Worm (Caenorhabditis elegans) whole organism, young adult: Measurements from ENCODE around the gene srxa-18.

Experiments used
- D2030.7 ChIP-seq: fragments of 200-800 bp; sonication (Bioruptor generic); IDR thresholded peaks from 2 replicates; pipeline ENCODE4 v1.3.6; 2022; ENCODE audit warnings: missing genetic modification reagents, missing genetic modification characterization, missing compliant biosample characterization
- F37B4.10 ChIP-seq: fragments of 200-800 bp; sonication (Bioruptor generic); IDR thresholded peaks from 2 replicates; pipeline ENCODE4 v1.3.6; 2022; ENCODE audit warnings: missing genetic modification characterization, missing compliant biosample characterization
- F49E8.2 ChIP-seq: sonication (generic microtip); optimal IDR thresholded peaks from 3 replicates; lab custom pipeline; 2017; ENCODE audit warnings: missing genetic modification characterization, mild to moderate bottlenecking, missing compliant biosample characterization, antibody characterized with exemption, moderate library complexity; ENCODE audit not compliant: insufficient read depth
- F55B11.4 ChIP-seq: sonication (generic microtip); optimal IDR thresholded peaks from 2 replicates; lab custom pipeline; 2016; ENCODE audit warnings: missing compliant biosample characterization, missing genetic modification characterization, borderline replicate concordance; ENCODE audit not compliant: insufficient read depth
- K11D2.4 ChIP-seq: fragments of 200-800 bp; sonication (Bioruptor generic); IDR thresholded peaks from 2 replicates; pipeline ENCODE4 v1.3.6; 2022; ENCODE audit warnings: missing genetic modification reagents, missing genetic modification characterization, missing compliant biosample characterization
- ZK185.1 ChIP-seq: sonication (generic microtip); optimal IDR thresholded peaks from 2 replicates; lab custom pipeline; 2016; ENCODE audit warnings: mild to moderate bottlenecking, missing genetic modification characterization, missing compliant biosample characterization; ENCODE audit not compliant: poor library complexity, severe bottlenecking
- ekl-4 ChIP-seq: fragments of 200-800 bp; sonication (Bioruptor generic); IDR thresholded peaks from 2 replicates; pipeline ENCODE4 v1.3.6; 2022; ENCODE audit warnings: missing genetic modification reagents, missing genetic modification characterization, missing compliant biosample characterization
- lag-1 ChIP-seq: fragments of 200-800 bp; sonication (Bioruptor generic); IDR thresholded peaks from 2 replicates; pipeline ENCODE4 v1.3.6; 2022; ENCODE audit warnings: missing genetic modification reagents, missing genetic modification characterization, missing compliant biosample characterization
- mcd-1 ChIP-seq: fragments of 200-800 bp; sonication (Bioruptor generic); IDR thresholded peaks from 2 replicates; pipeline ENCODE4 v1.3.6; 2022; ENCODE audit warnings: missing genetic modification reagents, missing genetic modification characterization, missing compliant biosample characterization
- snpc-1.3 ChIP-seq: sonication (generic microtip); optimal IDR thresholded peaks from 2 replicates; lab custom pipeline; 2017; ENCODE audit warnings: missing genetic modification characterization, mild to moderate bottlenecking, missing compliant biosample characterization, antibody characterized with exemption, moderate library complexity, missing genotype, missing genetic modification reagents; ENCODE audit not compliant: insufficient read depth
- snpc-4 ChIP-seq, 5 experiments: fragments of 150-350 bp in 1 of 5; sonication (generic microtip) in 4 of 5; optimal IDR thresholded peaks; 2 replicates each; lab custom pipeline; 2014 to 2018; ENCODE audit warnings: missing genetic modification characterization in 5 of 5, missing biosample characterization in 3 of 5, antibody characterized with exemption in 2 of 5, mild to moderate bottlenecking in 2 of 5, missing compliant biosample characterization in 2 of 5, missing genotype in 2 of 5, moderate library complexity in 2 of 5, missing genetic modification reagents in 1 of 5
- unc-130 ChIP-seq: sonication (generic microtip); optimal IDR thresholded peaks from 2 replicates; lab custom pipeline; 2016; ENCODE audit warnings: missing genetic modification reagents, missing genetic modification characterization, missing compliant biosample characterization

- TF ChIP-seq mcd-1 (GFP tag; lab: Robert Waterston, UW) (no peak), K11D2.4 (GFP tag; lab: Robert Waterston, UW) (no peak), snpc-4 (GFP tag; optimal IDR thresholded peaks at IDR 0.05; lab: Kevin White, UChicago) (no peak), snpc-4 (tag; optimal IDR thresholded peaks at IDR 0.05; lab: Kevin White, UChicago) (no peak), F49E8.2 (no peak), ekl-4 (GFP tag; lab: Robert Waterston, UW) (no peak), ZK185.1 (no peak), D2030.7 (GFP tag; lab: Robert Waterston, UW) (no peak), unc-130 (no peak), F55B11.4 (no peak), snpc-1.3 (tag; lab: Kevin White, UChicago) (no peak), F37B4.10 (GFP tag; lab: Robert Waterston, UW) (no peak), lag-1 (GFP tag; lab: Robert Waterston, UW) (no peak)
Observed at ce11 chrV:10101916-10102315, 18.9 kb downstream of the srxa-18 start, which contains the start of gene C08B6.14.
